Worm (Caenorhabditis elegans) whole organism, L4 larva: ENCODE measurements around the gene zig-2.

Source experiments
- Y105C5A.15 ChIP-seq: fragments of 200-800 bp; sonication (Bioruptor generic); IDR thresholded peaks from 2 replicates; pipeline ENCODE4 v1.3.6; 2022; ENCODE audit warnings: missing genetic modification characterization, missing compliant biosample characterization
- ceh-82 ChIP-seq: sonication (generic microtip); optimal IDR thresholded peaks from 2 replicates; lab custom pipeline; 2017; ENCODE audit warnings: missing biosample characterization, missing genetic modification characterization
- egl-27 ChIP-seq: sonication (generic microtip); optimal IDR thresholded peaks from 3 replicates; lab custom pipeline; 2017; ENCODE audit warnings: missing biosample characterization, missing genetic modification reagents, missing genetic modification characterization
- fkh-10 ChIP-seq: fragments of 150-350 bp; optimal IDR thresholded peaks from 2 replicates; lab custom pipeline; 2014; ENCODE audit warnings: missing biosample characterization, missing genetic modification reagents, missing genetic modification characterization
- fos-1 ChIP-seq: fragments of 150-350 bp; optimal IDR thresholded peaks from 2 replicates; lab custom pipeline; 2014; ENCODE audit warnings: missing biosample characterization, missing genetic modification characterization
- mdl-1 ChIP-seq, 2 experiments: fragments of 150-350 bp in 1 of 2; sonication (generic microtip) in 1 of 2; optimal IDR thresholded peaks; 2 replicates each; lab custom pipeline; 2014 to 2017; ENCODE audit warnings: missing biosample characterization in 2 of 2, missing genetic modification characterization in 2 of 2
- unc-39 ChIP-seq: sonication (generic microtip); optimal IDR thresholded peaks from 2 replicates; lab custom pipeline; 2017; ENCODE audit warnings: missing biosample characterization, missing genetic modification characterization
- unc-62 ChIP-seq, 3 experiments: fragments of 150-350 bp in 1 of 3; sonication (generic microtip); optimal IDR thresholded peaks in 2 of 3; peaks in 1 of 3; 1 replicate in 1 of 3; 2 replicates in 2 of 3; lab custom pipeline; 2014 to 2017; ENCODE audit warnings: missing biosample characterization in 3 of 3, missing genetic modification characterization in 3 of 3, missing genetic modification reagents in 3 of 3, missing genotype in 1 of 3

ce11 chrX:12299834-12300233, 41.4 kb downstream of the zig-2 start, which contains the start of gene W06D11.5:
- TF ChIP-seq Y105C5A.15 (GFP tag; lab: Robert Waterston, UW) (no peak), unc-62 (GFP tag; optimal IDR thresholded peaks at IDR 0.05 in 1 of 2; lab: Kevin White, UChicago) (no peak), unc-62 (tag; optimal IDR thresholded peaks at IDR 0.05; lab: Kevin White, UChicago) (no peak), mdl-1 (tag; optimal IDR thresholded peaks at IDR 0.05; lab: Kevin White, UChicago) (no peak), unc-39 (tag; lab: Kevin White, UChicago) (no peak), fos-1 (tag; lab: Kevin White, UChicago) (no peak), ceh-82 (tag; lab: Kevin White, UChicago) (no peak), egl-27 (tag; lab: Kevin White, UChicago) (no peak), fkh-10 (no peak)
